Fruit fly (Drosophila melanogaster): ENCODE data around the gene CG6310.

CG6310 gene

dm6 chr3L:11097982-11098663, 28.5 kb upstream of the CG6310 start, which contains the start of the genes Irbp18 and APP-BP1:
TSS of gene Irbp18 (minus strand) at chr3L:11098186.
TSS of gene APP-BP1 (plus strand) at chr3L:11098412.
- TF ChIP-seq Pif1B (GFP tag; optimal IDR thresholded peaks at IDR 0.05) = peak; percentile 94
- no peak for TF ChIP-seq EcR (GFP tag; optimal IDR thresholded peaks at IDR 0.05)
- TF ChIP-seq CG4496 (GFP tag; IDR thresholded peaks at IDR 0.05) = peak; percentile 93
- peak; percentile 72 for TF ChIP-seq CG10348 (GFP tag; IDR thresholded peaks at IDR 0.05)
- TF ChIP-seq D1 (tag; optimal IDR thresholded peaks at IDR 0.05) = peak; percentile 89
- no peak for TF ChIP-seq CG13204 (GFP tag; optimal IDR thresholded peaks at IDR 0.05)
- TF ChIP-seq CG17806 (tag; optimal IDR thresholded peaks at IDR 0.05) = peak; percentile 89
- peak; percentile 76 for TF ChIP-seq CG12605 (GFP tag; IDR thresholded peaks at IDR 0.05)
- TF ChIP-seq CG8301 (tag; optimal IDR thresholded peaks at IDR 0.05) = peak; percentile 93
- peak; percentile 91 for TF ChIP-seq CG8159 (tag; optimal IDR thresholded peaks at IDR 0.05)
- TF ChIP-seq CG34367 (tag; optimal IDR thresholded peaks at IDR 0.05) = peak; percentile 91
- peak; percentile 96 for TF ChIP-seq Pif1A (GFP tag; optimal IDR thresholded peaks at IDR 0.05)
- TF ChIP-seq Snoo (tag; optimal IDR thresholded peaks at IDR 0.05) = peak; percentile 93
- TF ChIP-seq rn (GFP tag; IDR thresholded peaks at IDR 0.05) = peak; percentile 77
- peak; percentile 91 for TF ChIP-seq CG9948 (tag; optimal IDR thresholded peaks at IDR 0.05)
- TF ChIP-seq CG15710 (tag; optimal IDR thresholded peaks at IDR 0.05) = peak; percentile 90
- peak; percentile 80 for TF ChIP-seq gl (tag; optimal IDR thresholded peaks at IDR 0.05)
- TF ChIP-seq CG32121 (GFP tag; IDR thresholded peaks at IDR 0.05) = peak; percentile 89
- TF ChIP-seq Ets98B (GFP tag; IDR thresholded peaks at IDR 0.05) = peak; percentile 89
- TF ChIP-seq CG14655 (GFP tag; optimal IDR thresholded peaks at IDR 0.05) = peak; percentile 94
- peak; percentile 91 for TF ChIP-seq fd96Ca (GFP tag; IDR thresholded peaks at IDR 0.05)

- TF ChIP-seq CG9948 (tag; optimal IDR thresholded peaks at IDR 0.05) (peak; percentile 41), EcR (GFP tag; optimal IDR thresholded peaks at IDR 0.05) (no peak), fd96Ca (GFP tag; IDR thresholded peaks at IDR 0.05) (peak; percentile 82), Ets98B (GFP tag; IDR thresholded peaks at IDR 0.05) (peak; percentile 76), CG34367 (tag; optimal IDR thresholded peaks at IDR 0.05) (peak; percentile 51), CG17806 (tag; optimal IDR thresholded peaks at IDR 0.05) (peak; percentile 61), CG15710 (tag; optimal IDR thresholded peaks at IDR 0.05) (peak; percentile 61), rn (GFP tag; IDR thresholded peaks at IDR 0.05) (0 out of 2 replicates have a peak, but pooled peaks have one; percentile 6), D1 (tag; optimal IDR thresholded peaks at IDR 0.05) (peak; percentile 69), CG32121 (GFP tag; IDR thresholded peaks at IDR 0.05) (peak; percentile 69), Pif1A (GFP tag; optimal IDR thresholded peaks at IDR 0.05) (peak; percentile 88), gl (tag; optimal IDR thresholded peaks at IDR 0.05) (peak; percentile 93), Snoo (tag; optimal IDR thresholded peaks at IDR 0.05) (peak; percentile 42), CG12605 (GFP tag; IDR thresholded peaks at IDR 0.05) (peak; percentile 94), CG10348 (GFP tag; IDR thresholded peaks at IDR 0.05) (no peak), CG13204 (GFP tag; optimal IDR thresholded peaks at IDR 0.05) (peak; percentile 13), CG8159 (tag; optimal IDR thresholded peaks at IDR 0.05) (peak; percentile 71), Pif1B (GFP tag; optimal IDR thresholded peaks at IDR 0.05) (peak; percentile 87), CG4496 (GFP tag; IDR thresholded peaks at IDR 0.05) (peak; percentile 83), CG8301 (tag; optimal IDR thresholded peaks at IDR 0.05) (peak; percentile 76), CG14655 (GFP tag; optimal IDR thresholded peaks at IDR 0.05) (peak; percentile 74)
Measured at dm6 chr3L:11096195-11096908, 26.7 kb upstream of the CG6310 start, which contains the start of the genes CG46439, Iyd and CG33947. TSS of gene CG46439 (minus strand) at chr3L:11096245. TSS of gene Iyd (minus strand) at chr3L:11096245. TSS of gene CG33947 (plus strand) at chr3L:11096496.

DNA sequence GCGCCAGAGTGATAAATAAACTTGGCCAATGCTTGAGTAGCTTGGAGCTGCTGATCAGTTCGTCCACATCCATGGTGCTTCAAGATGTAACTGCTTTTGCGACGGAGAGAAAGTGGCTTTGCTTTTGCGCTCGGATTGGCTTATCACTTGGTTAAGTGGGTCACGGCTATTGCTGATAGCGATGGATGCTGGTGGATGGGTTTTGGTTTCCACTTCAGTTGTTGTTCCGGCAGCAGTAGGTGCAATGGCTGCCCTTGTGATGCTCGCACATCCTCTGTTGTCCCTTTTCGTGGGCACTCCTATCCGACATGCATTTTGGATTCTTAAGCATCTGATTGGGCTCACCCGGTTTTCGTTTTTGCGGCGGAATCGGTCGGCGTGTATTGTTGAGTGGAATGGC, 24.6 kb upstream of the CG6310 start:
- TF ChIP-seq gl (tag; optimal IDR thresholded peaks at IDR 0.05) (no peak), EcR (GFP tag; optimal IDR thresholded peaks at IDR 0.05) (peak; percentile 56)

- TF ChIP-seq CG8159 (tag; optimal IDR thresholded peaks at IDR 0.05) (peak; percentile 41), CG12605 (GFP tag; IDR thresholded peaks at IDR 0.05) (no peak), Snoo (tag; optimal IDR thresholded peaks at IDR 0.05) (peak; percentile 20), Pif1A (GFP tag; optimal IDR thresholded peaks at IDR 0.05) (peak; percentile 44), CG4496 (GFP tag; IDR thresholded peaks at IDR 0.05) (peak; percentile 50; the same call in 2 of the 3 replicates), fd96Ca (GFP tag; IDR thresholded peaks at IDR 0.05) (peak; percentile 69), CG15710 (tag; optimal IDR thresholded peaks at IDR 0.05) (peak; percentile 42), CG8301 (tag; optimal IDR thresholded peaks at IDR 0.05) (peak; percentile 5), gl (tag; optimal IDR thresholded peaks at IDR 0.05) (no peak), CG34367 (tag; optimal IDR thresholded peaks at IDR 0.05) (no peak), CG9948 (tag; optimal IDR thresholded peaks at IDR 0.05) (no peak), rn (GFP tag; IDR thresholded peaks at IDR 0.05) (0 out of 2 replicates have a peak, but pooled peaks have one; percentile 10), Ets98B (GFP tag; IDR thresholded peaks at IDR 0.05) (peak; percentile 77), D1 (tag; optimal IDR thresholded peaks at IDR 0.05) (peak; percentile 57), EcR (GFP tag; optimal IDR thresholded peaks at IDR 0.05) (no peak), CG17806 (tag; optimal IDR thresholded peaks at IDR 0.05) (peak; percentile 14), CG14655 (GFP tag; optimal IDR thresholded peaks at IDR 0.05) (peak; percentile 21), CG32121 (GFP tag; IDR thresholded peaks at IDR 0.05) (peak; percentile 38; the same call in 1 of the 2 replicates), Pif1B (GFP tag; optimal IDR thresholded peaks at IDR 0.05) (peak; percentile 44), CG10348 (GFP tag; IDR thresholded peaks at IDR 0.05) (no peak), CG13204 (GFP tag; optimal IDR thresholded peaks at IDR 0.05) (no peak)
Measured at dm6 chr3L:11093046-11093520, 23.4 kb upstream of the CG6310 start, which contains the start of gene JIL-1. TSS of gene JIL-1 (minus strand) at chr3L:11093193.

DNA sequence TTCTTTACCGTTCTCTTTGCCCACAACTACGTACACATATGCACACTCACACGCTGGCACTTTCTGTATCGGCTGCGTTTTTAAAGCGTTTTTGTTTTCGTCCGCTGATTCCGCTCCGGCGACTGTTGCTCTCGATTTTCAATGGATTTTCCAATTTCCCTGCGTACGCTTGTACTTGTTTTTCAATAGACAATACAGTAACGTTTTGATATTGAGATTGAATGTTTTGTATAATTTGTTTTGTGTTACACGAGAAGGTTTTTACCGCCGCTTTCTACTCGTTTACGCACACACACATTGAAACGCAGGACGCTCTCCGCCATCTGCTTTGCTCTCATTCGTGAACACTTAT, 22.9 kb upstream of the CG6310 start:
- no peak for TF ChIP-seq Ets98B (GFP tag; IDR thresholded peaks at IDR 0.05)
